Fruit fly (Drosophila melanogaster): ENCODE data around the gene CG33267.
"Not testable (repeated sequence)": the region's sequence is repeated elsewhere in the genome, so short reads cannot be mapped to it uniquely, and the experiment has no call there.

CG33267 gene

DNA sequence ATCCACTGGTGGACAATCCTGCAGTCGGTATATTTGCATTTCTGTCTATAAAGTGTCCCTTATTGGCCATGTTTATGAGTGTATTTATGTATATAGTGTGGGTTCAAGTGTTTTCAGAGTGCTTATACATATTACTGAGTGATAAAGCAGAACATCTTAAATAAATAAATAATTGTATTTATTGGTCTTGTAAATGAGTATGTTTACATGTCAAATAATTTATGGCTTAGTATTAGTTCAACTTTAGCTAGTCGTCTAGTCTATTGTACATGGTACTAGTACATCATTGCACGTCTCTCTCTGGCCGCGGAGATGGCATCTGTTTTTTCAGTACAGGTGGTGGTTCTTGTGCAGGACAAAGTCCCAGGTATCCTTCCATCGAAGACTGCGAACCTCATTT, 19.7 kb downstream of the CG33267 start, which contains the start of gene CG32086:
Gene CG32086, minus strand, starts transcription at position 101 of the 400 bp plus-strand sequence.
- TF ChIP-seq CTCF (optimal IDR thresholded peaks at IDR 0.05) (no peak), CG8478 (optimal IDR thresholded peaks at IDR 0.05) (no peak)

DNA sequence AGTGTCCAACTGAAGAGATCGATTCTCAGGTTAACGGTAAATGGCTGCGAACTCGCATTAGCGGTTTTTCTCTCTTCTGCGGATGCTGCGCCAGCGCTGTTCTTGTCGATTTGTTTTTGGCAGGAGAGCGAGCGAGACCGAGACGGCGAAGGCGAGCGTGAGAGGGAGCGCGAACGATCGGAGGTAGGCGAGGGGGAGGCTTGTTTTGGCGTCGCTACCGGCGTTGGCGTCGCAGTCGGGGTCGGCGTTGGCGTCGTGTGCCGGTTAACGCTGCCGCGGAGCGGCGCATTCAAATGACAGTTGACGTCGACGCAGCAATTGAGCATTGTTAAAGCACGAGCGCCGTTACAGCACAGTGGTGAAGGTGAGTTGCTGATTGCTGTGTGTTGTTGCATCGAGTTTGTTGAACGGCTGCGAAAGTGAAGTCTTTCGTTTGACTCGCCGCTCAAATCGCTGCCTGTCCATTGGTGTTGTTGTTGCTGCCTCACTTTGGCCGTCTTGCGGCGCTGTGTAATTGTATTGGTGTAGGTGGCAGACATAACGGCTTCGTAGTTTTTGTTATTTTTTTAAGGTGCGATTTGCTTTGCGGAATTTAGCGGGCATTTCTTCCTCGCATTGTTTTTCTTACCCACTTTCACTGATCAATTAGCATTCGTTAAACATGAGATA, 22.6 kb downstream of the CG33267 start:
- TF ChIP-seq CG8478 (optimal IDR thresholded peaks at IDR 0.05) (no peak), CTCF (optimal IDR thresholded peaks at IDR 0.05) (no peak)

DNA sequence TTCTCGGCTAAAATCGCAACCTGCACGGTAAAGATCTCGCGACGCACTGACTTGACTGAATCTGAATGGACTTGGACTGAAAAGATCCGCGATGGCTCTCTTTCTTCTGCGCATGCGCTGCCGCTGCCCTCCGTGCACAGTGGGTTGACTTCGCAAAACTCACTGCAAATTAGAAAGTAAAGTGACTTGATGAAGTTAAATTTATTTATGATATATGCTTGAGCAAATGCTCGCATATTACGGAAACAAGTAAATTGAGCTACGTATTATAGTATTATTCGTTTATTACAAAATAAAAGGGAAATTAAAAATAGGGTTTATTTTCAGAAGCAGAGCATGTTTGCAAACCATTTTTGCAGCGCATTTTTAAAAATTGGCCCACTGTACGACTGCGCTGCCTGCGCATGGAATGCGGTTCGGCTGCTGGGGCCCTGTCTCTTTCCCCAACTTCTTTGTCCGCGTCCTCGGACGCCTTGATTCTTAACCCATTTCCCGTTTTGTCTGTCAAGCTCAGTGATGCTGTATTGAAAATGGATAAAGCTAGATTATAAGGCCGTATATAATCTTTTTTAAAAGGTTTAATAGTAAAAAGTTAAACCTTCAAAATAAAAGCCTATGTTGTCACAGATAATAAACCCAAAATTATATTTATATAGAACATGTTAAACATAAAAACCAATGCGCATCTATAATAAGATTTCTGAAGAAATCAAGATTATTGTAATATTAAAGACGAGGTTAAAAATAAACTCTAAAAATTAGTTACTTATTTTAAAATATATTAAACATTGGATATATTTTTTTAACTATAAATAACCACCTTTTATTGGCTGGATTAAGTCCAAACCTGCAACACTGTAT, 23.7 kb downstream of the CG33267 start, which contains the start of gene rt:
Gene rt, minus strand, starts transcription at position 51 of the 861 bp plus-strand sequence.
- no peak for TF ChIP-seq CTCF (optimal IDR thresholded peaks at IDR 0.05)
- no peak for TF ChIP-seq CG8478 (optimal IDR thresholded peaks at IDR 0.05)

DNA sequence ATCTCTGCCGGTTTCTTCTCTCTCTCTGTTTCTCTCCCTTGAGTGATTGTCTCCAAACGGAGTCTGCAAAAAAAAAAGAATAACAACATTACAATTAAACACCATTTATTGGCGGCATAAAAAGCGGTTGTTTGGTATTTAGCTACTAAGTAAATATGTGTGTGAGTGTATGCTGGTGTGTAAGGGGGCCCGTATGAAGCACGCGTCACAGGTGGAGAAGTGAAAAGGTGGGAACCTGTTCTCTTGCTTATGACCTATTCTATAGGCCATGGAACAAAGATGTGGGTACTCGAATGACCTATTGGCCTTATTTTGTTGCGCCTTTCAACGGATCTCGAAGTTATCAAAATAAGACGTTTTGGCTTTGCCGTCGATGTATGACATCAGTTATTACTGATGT, 24.3 kb downstream of the CG33267 start:
- no peak for TF ChIP-seq CG8478 (optimal IDR thresholded peaks at IDR 0.05)
- TF ChIP-seq CTCF (optimal IDR thresholded peaks at IDR 0.05): no peak

DNA sequence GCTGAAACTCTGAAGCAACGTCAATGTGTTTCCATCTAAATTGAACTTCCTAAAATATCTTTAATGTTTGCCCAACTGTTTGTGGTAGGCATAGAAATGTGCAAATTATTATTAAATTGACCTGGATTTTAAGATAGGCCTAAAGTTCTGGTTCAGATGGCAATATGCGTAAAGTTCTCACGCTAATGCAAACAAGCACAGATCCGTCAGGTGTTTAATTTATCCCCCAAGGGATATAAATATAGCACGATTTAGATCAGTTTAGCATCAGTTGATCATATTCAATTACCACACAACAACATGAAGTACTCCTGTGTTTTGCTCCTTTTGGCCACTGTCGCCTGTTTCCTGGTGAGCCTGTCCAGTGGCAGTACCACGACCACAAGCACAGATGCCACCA, 25.1 kb downstream of the CG33267 start, which contains the start of gene CG7377:
Gene CG7377, plus strand, starts transcription at position 301 of the 400 bp plus-strand sequence.
- not testable (repeated sequence) for TF ChIP-seq CG8478, CTCF (optimal IDR thresholded peaks at IDR 0.05)

DNA sequence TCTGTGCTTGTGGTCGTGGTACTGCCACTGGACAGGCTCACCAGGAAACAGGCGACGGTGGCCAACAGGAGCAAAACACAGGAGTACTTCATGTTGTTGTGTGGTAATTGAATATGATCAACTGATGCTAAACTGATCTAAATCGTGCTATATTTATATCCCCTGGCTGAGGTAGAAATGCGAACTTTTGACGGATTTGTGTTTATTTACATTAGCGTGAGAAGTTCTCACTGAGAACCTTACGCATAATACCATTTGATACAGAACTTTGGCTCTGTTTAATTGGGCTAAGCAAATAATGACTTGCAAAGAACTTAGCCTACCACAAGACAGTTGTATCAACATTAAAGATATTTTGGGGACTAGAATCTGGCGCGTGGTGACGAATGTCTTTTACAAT, 26.8 kb downstream of the CG33267 start, which contains the start of gene CG33268:
Gene CG33268, minus strand, starts transcription at position 101 of the 400 bp plus-strand sequence.
- TF ChIP-seq CG8478 (optimal IDR thresholded peaks at IDR 0.05) (no peak), CTCF (optimal IDR thresholded peaks at IDR 0.05) (no peak)

DNA sequence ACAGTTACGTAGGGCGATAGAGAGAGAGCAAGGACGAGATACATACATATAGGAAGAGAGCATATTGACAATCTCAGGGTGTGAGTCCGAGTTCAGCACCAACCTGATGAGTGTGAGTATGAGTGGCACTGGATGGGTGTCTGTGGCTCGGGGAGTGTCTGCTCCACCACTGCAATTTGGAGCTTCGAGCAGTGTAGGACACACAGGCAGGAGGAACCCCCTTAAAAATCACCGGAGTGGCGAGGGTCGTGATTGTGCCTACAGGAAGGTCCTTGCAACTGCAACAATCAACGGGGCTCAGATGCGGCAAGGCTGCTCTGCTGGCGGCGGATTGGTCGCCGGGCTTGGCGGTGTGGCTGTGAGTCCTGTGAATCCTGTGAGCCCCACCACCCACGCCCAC, 27.5 kb downstream of the CG33267 start:
- TF ChIP-seq CG8478 (optimal IDR thresholded peaks at IDR 0.05) (no peak), CTCF (optimal IDR thresholded peaks at IDR 0.05) (no peak)

DNA sequence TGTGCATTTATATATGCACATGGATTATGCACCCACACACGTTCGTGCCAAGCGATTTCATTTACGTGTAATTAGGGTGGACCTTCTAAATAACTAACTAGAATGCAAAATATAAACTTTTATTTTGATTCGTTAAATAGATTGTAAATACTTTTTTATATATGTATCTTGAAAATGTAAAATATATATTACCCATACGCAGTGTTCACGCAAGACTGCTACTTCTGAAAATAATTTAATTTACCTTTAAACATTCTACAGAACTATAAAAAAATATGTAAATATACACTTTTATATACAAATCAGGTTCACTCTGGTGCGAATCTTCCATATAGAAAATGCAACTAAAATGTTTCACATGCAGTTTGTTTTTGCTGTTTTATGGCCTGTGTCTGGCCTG, 29.5 kb downstream of the CG33267 start:
- TF ChIP-seq CG8478 (optimal IDR thresholded peaks at IDR 0.05) (no peak), CTCF (optimal IDR thresholded peaks at IDR 0.05) (no peak)

DNA sequence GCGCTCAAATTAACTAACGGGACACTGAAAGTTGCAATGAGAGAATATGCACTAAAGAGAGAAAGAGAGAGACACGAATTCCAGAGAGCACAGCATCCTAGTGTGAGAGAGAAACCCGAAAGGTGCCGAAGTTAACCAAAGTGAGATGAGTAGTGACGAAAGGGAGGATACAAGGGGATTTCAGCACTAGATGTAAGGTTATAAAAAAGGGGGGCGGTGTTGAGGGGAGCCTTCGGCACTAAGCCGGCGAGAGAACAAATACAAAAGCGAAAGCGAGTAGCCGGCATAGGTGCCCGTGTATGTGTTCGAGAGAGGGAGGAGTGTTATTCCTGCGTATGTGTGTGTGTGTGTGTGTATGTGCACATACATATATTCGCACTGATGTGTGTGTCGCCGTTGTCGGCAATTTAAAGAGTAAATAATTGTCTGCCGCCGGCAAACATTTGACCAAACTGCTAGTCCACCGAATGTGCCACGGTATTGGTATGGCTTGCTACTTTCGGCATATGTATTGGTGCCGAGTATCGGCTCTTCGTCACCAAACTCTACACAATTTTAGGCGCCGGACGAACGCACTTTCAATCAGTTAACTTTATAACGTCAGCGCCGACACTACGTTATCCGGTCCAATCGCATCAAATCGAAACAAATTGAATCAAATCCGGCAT, 32.4 kb downstream of the CG33267 start, which contains the start of gene CG7368:
Gene CG7368, plus strand, starts transcription at position 618 of the 668 bp plus-strand sequence.
- TF ChIP-seq CTCF (optimal IDR thresholded peaks at IDR 0.05) (no peak), CG8478 (optimal IDR thresholded peaks at IDR 0.05) (no peak)

DNA sequence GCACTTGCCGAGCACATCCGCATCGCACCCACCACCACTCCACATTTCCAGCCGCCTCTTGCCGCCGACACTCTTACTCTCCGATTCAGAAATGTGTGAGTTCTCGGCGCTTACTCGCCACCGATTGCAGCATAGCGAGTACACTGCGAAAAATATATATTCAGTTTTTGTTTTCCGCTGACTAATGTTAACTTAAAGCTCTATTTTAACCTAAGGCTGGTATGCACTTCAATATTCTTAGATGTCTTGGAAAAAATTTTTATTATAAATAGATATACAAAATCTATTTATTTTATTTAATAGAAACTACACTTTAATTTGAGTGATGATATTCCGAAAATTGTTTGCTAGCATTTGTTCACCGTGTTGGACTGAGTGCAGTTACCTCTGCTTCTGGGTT, 35.0 kb downstream of the CG33267 start:
- TF ChIP-seq CTCF (optimal IDR thresholded peaks at IDR 0.05): no peak
- no peak for TF ChIP-seq CG8478 (optimal IDR thresholded peaks at IDR 0.05)

DNA sequence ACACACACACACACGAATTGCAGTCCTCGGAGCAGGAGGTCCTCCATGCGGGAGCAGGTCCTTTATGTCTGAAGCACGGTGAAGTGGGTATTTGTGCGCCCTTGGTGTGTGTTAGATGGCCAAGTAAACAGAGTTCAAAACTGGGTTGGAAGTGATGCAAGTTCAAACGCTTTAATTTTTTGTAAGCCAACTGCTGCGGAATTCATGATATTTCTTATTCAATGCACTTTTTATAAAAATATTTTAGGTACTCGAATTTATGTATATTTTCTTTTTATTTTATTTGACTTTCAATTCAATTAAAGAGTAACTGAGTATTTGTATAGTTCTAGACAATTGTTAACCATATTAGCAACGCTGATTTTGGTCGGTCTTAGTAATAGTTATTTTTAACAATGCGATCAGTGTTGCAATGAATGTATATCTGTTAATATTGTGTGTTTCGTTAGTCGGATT, 35.7 kb downstream of the CG33267 start, which contains the start of the genes CG14137 and CG46394:
Gene CG14137, minus strand, starts transcription at position 101 of the 456 bp plus-strand sequence.
Gene CG46394, plus strand, starts transcription at position 406 of the 456 bp plus-strand sequence.
- TF ChIP-seq CTCF (optimal IDR thresholded peaks at IDR 0.05) (no peak), CG8478 (optimal IDR thresholded peaks at IDR 0.05) (no peak)

DNA sequence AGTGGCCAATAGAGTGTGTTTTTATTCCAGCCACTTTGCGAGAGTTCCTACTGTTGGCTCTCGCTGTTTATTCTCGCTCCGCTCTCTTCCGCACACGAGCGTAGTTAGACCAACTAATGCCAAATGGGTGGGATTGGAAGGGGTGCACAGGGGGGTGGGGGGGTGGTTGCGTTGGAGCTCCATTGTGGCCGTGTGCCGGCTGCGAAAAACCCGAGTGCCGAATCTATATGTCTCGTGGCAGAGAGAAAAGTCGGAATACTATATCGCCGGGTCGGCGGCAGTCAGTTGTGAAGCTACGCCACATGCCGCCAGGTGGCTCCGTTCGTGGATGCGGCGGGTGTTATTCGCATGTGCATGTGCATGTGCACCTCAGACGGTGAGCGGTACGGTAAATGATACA, 36.9 kb downstream of the CG33267 start:
- no peak for TF ChIP-seq CG8478 (optimal IDR thresholded peaks at IDR 0.05)
- TF ChIP-seq CTCF (optimal IDR thresholded peaks at IDR 0.05): no peak

DNA sequence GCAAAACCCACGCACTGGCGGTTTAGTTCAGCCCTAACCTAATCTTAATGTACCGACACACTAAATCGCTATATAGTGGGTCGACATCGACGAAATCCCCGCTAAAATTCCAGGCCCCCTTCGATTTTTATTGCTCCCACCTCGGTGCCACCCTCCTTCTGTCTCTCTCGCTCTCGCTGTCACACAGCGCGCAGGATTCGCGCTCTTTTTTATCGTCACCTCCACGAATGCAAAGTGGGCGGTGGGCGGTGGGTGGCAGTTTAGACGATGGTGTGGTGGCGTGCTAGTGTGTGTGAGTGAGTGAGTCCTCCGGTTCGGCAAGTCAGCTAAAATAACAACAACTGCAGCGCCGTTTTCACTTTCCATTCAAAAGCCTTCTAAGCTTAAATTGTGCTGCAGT, 37.8 kb downstream of the CG33267 start:
- TF ChIP-seq CG8478 (optimal IDR thresholded peaks at IDR 0.05) (no peak), CTCF (optimal IDR thresholded peaks at IDR 0.05) (no peak)

DNA sequence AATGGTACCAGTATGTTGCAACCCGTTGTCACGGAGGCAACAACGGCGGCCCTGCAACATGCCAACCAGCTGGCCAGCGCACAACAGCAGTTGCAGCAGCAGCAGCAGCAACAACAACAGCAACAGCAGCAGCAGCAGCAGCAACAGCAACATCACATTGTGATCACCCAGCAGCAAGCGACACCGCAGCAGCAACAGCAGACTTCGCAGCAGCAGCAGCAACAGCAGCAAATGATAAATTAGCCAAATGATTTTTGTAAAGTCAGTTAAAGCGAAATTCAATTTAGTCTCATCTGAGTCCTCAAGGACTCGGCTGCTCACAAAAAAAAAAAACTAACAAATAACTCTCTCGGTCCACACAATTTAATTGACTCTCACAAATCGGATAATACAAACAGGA, 39.9 kb downstream of the CG33267 start:
- TF ChIP-seq CTCF (optimal IDR thresholded peaks at IDR 0.05): no peak
- TF ChIP-seq CG8478 (optimal IDR thresholded peaks at IDR 0.05): no peak

All from S2 (cell line).